Fruit fly (Drosophila melanogaster): ENCODE data around the gene CG9920.

dm6 chr3R:14107597-14107996, 9.7 kb upstream of the CG9920 start:
- TF ChIP-seq acj6 (GFP tag; optimal IDR thresholded peaks at IDR 0.05) (no peak), CG6854 (GFP tag; optimal IDR thresholded peaks at IDR 0.05) (no peak), fd59A (GFP tag; optimal IDR thresholded peaks at IDR 0.05) (no peak), fkh (GFP tag; optimal IDR thresholded peaks at IDR 0.05) (no peak), CG7368 (GFP tag; optimal IDR thresholded peaks at IDR 0.05) (no peak), esn (GFP tag; optimal IDR thresholded peaks at IDR 0.05) (no peak), Lpt (GFP tag; optimal IDR thresholded peaks at IDR 0.05) (no peak), CG16779 (tag; optimal IDR thresholded peaks at IDR 0.05) (no peak), dsx (GFP tag; optimal IDR thresholded peaks at IDR 0.05; ENCODE audit: poor library complexity, severe bottlenecking) (no peak), CG8319 (GFP tag; optimal IDR thresholded peaks at IDR 0.05) (no peak), CG6163 (GFP tag; IDR thresholded peaks at IDR 0.05) (no peak), Hr39 (GFP tag; optimal IDR thresholded peaks at IDR 0.05) (no peak)

Measured in whole organism, prepupa.